Worm (Caenorhabditis elegans) whole organism, L2 larva: ENCODE results near the gene pis-1.
A peak's percentile ranks its signal among the peaks of the same experiment; 100 is the strongest.

Source experiments
- C34F6.9 ChIP-seq: fragments of 150-350 bp; optimal IDR thresholded peaks from 2 replicates; lab custom pipeline; 2014; ENCODE audit warnings: missing biosample characterization, missing genetic modification characterization
- F13H6.1 ChIP-seq: sonication (generic microtip); optimal IDR thresholded peaks from 2 replicates; lab custom pipeline; 2016; ENCODE audit warnings: missing genetic modification characterization, missing compliant biosample characterization
- R02D3.7 ChIP-seq: fragments of 150-350 bp; optimal IDR thresholded peaks from 2 replicates; lab custom pipeline; 2014; ENCODE audit warnings: missing biosample characterization, missing genetic modification characterization
- Y55F3AM.14 ChIP-seq: fragments of 200-800 bp; sonication (Bioruptor generic); optimal IDR thresholded peaks from 2 replicates; lab custom pipeline; 2018; ENCODE audit warnings: mild to moderate bottlenecking, missing genetic modification characterization, missing compliant biosample characterization
- ZK546.5 ChIP-seq: sonication (generic microtip); optimal IDR thresholded peaks from 2 replicates; lab custom pipeline; 2017; ENCODE audit warnings: missing biosample characterization, missing genetic modification characterization
- alr-1 ChIP-seq: fragments of 150-350 bp; optimal IDR thresholded peaks from 2 replicates; lab custom pipeline; 2014; ENCODE audit warnings: missing biosample characterization, missing genetic modification characterization
- ama-1 ChIP-seq: fragments of 150-350 bp; optimal IDR thresholded peaks from 2 replicates; lab custom pipeline; 2018; ENCODE audit warnings: inconsistent platforms
- blmp-1 ChIP-seq: sonication (generic microtip); optimal IDR thresholded peaks from 2 replicates; lab custom pipeline; 2017; ENCODE audit warnings: missing genetic modification characterization, mild to moderate bottlenecking, missing compliant biosample characterization, antibody characterized with exemption, moderate library complexity; ENCODE audit not compliant: insufficient read depth
- ceh-16 ChIP-seq: fragments of 150-350 bp; optimal IDR thresholded peaks from 2 replicates; lab custom pipeline; 2014; ENCODE audit warnings: missing biosample characterization, missing genetic modification characterization
- ceh-82 ChIP-seq: fragments of 150-350 bp; optimal IDR thresholded peaks from 2 replicates; lab custom pipeline; 2014; ENCODE audit warnings: missing biosample characterization, missing genetic modification characterization
- dmd-4 ChIP-seq: sonication (generic microtip); optimal IDR thresholded peaks from 2 replicates; lab custom pipeline; 2017; ENCODE audit warnings: missing biosample characterization, missing genetic modification characterization
- egl-27 ChIP-seq: sonication (generic microtip); optimal IDR thresholded peaks from 3 replicates; lab custom pipeline; 2017; ENCODE audit warnings: missing biosample characterization, missing genetic modification reagents, missing genetic modification characterization
- elt-1 ChIP-seq: fragments of 150-350 bp; optimal IDR thresholded peaks from 2 replicates; lab custom pipeline; 2014; ENCODE audit warnings: missing biosample characterization, missing genetic modification characterization
- fos-1 ChIP-seq: fragments of 150-350 bp; optimal IDR thresholded peaks from 2 replicates; lab custom pipeline; 2014; ENCODE audit warnings: missing biosample characterization, missing genetic modification characterization
- gmeb-1 ChIP-seq: fragments of 150-350 bp; optimal IDR thresholded peaks from 2 replicates; lab custom pipeline; 2014; ENCODE audit warnings: missing biosample characterization, missing genetic modification characterization
- lin-39 ChIP-seq: fragments of 150-350 bp; optimal IDR thresholded peaks from 2 replicates; lab custom pipeline; 2014; ENCODE audit warnings: missing biosample characterization, missing genetic modification reagents, missing genetic modification characterization
- lsy-2 ChIP-seq, 2 experiments: fragments of 150-350 bp in 1 of 2; sonication (generic microtip) in 1 of 2; optimal IDR thresholded peaks; 2 replicates each; lab custom pipeline; 2014 to 2017; ENCODE audit warnings: missing biosample characterization in 2 of 2, missing genetic modification characterization in 2 of 2
- mab-5 ChIP-seq: fragments of 150-350 bp; optimal IDR thresholded peaks from 2 replicates; lab custom pipeline; 2014; ENCODE audit warnings: missing biosample characterization, missing genetic modification characterization
- mbf-1 ChIP-seq: sonication (generic microtip); optimal IDR thresholded peaks from 2 replicates; lab custom pipeline; 2017; ENCODE audit warnings: missing biosample characterization, missing genetic modification characterization
- mdl-1 ChIP-seq, 2 experiments: fragments of 150-350 bp in 1 of 2; sonication (generic microtip) in 1 of 2; optimal IDR thresholded peaks; 2 replicates each; lab custom pipeline; 2017; ENCODE audit warnings: missing biosample characterization in 2 of 2, missing genetic modification characterization in 2 of 2
- nhr-10 ChIP-seq: sonication (generic microtip); optimal IDR thresholded peaks from 2 replicates; lab custom pipeline; 2017; ENCODE audit warnings: missing biosample characterization, missing genetic modification characterization
- nhr-11 ChIP-seq: fragments of 150-350 bp; optimal IDR thresholded peaks from 2 replicates; lab custom pipeline; 2014; ENCODE audit warnings: missing biosample characterization, missing genetic modification characterization
- nhr-129 ChIP-seq: fragments of 150-350 bp; optimal IDR thresholded peaks from 2 replicates; lab custom pipeline; 2014; ENCODE audit warnings: missing biosample characterization, missing genetic modification characterization
- nhr-21 ChIP-seq: fragments of 150-350 bp; optimal IDR thresholded peaks from 2 replicates; lab custom pipeline; 2014; ENCODE audit warnings: missing biosample characterization, missing genetic modification characterization
- nhr-23 ChIP-seq: fragments of 150-350 bp; optimal IDR thresholded peaks from 2 replicates; lab custom pipeline; 2014; ENCODE audit warnings: missing biosample characterization, missing genetic modification reagents, missing genetic modification characterization
- nhr-237 ChIP-seq: fragments of 150-350 bp; optimal IDR thresholded peaks from 2 replicates; lab custom pipeline; 2014; ENCODE audit warnings: missing biosample characterization, missing genetic modification characterization
- nhr-25 ChIP-seq: fragments of 150-350 bp; sonication (generic microtip); optimal IDR thresholded peaks from 3 replicates; lab custom pipeline; 2014; ENCODE audit warnings: missing biosample characterization, missing genetic modification characterization
- nhr-77 ChIP-seq: fragments of 150-350 bp; optimal IDR thresholded peaks from 2 replicates; lab custom pipeline; 2014; ENCODE audit warnings: missing biosample characterization, missing genetic modification characterization
- skn-1 ChIP-seq: sonication (generic microtip); optimal IDR thresholded peaks from 2 replicates; lab custom pipeline; 2017; ENCODE audit warnings: missing biosample characterization, missing genetic modification characterization
- sma-3 ChIP-seq: sonication (generic microtip); optimal IDR thresholded peaks from 2 replicates; lab custom pipeline; 2016; ENCODE audit warnings: missing genetic modification reagents, missing genetic modification characterization, missing compliant biosample characterization
- sma-9 ChIP-seq, 2 experiments: fragments of 150-350 bp in 1 of 2; sonication (generic microtip) in 1 of 2; optimal IDR thresholded peaks; 2 replicates each; lab custom pipeline; 2014 to 2016; ENCODE audit warnings: missing genetic modification characterization in 2 of 2, mild to moderate bottlenecking in 1 of 2, missing biosample characterization in 1 of 2, missing compliant biosample characterization in 1 of 2, missing genetic modification reagents in 1 of 2, moderate library complexity in 1 of 2
- unc-62 ChIP-seq: fragments of 150-350 bp; optimal IDR thresholded peaks from 2 replicates; lab custom pipeline; 2014; ENCODE audit warnings: missing biosample characterization, missing genetic modification reagents, missing genetic modification characterization
- zag-1 ChIP-seq: fragments of 150-350 bp; optimal IDR thresholded peaks from 2 replicates; lab custom pipeline; 2014; ENCODE audit warnings: missing biosample characterization, missing genetic modification characterization
- ztf-1 ChIP-seq: fragments of 200-800 bp; sonication (Bioruptor generic); conservative IDR thresholded peaks from 2 replicates; pipeline ENCODE4 v1.3.6; 2022; ENCODE audit warnings: missing genetic modification characterization, missing compliant biosample characterization
- ztf-11 ChIP-seq: sonication (generic microtip); optimal IDR thresholded peaks from 2 replicates; lab custom pipeline; 2017; ENCODE audit warnings: missing biosample characterization, missing genetic modification characterization
- ztf-4 ChIP-seq: fragments of 150-350 bp; optimal IDR thresholded peaks from 2 replicates; lab custom pipeline; 2014; ENCODE audit warnings: missing biosample characterization, missing genetic modification characterization

Gene pis-1

DNA sequence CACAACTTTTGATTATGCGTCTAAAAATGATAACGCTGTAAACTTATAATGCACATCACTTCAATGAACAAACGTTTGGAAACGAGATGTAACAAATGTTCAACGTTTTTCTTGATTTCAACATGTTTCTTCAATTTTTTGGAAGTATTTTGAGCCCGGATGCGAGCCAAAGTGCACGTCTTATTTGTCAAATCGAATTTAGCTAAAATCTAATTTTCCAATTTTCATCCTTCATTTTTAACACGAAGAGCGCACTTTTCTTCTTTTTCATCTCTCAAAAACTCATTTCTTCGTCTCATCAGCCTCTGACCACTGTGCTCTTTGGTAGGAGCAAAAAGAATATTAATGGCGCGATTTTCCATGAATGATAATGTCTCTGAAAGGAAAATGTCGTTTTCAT is 1.9 kb upstream of the pis-1 start:
- TF ChIP-seq zag-1 (tag; lab: Kevin White, UChicago) (no peak), nhr-10 (tag; lab: Kevin White, UChicago) (no peak), C34F6.9 (tag; lab: Kevin White, UChicago) (peak; percentile 17), fos-1 (tag; lab: Kevin White, UChicago) (no peak), sma-9 (GFP tag; optimal IDR thresholded peaks at IDR 0.05; lab: Kevin White, UChicago) (peak; percentile 17), sma-9 (tag; optimal IDR thresholded peaks at IDR 0.05; lab: Kevin White, UChicago) (no peak), ztf-11 (tag; lab: Kevin White, UChicago) (no peak), mdl-1 (tag; optimal IDR thresholded peaks at IDR 0.05; lab: Kevin White, UChicago) (no peak), nhr-25 (no peak), ztf-1 (no peak), nhr-129 (tag; lab: Kevin White, UChicago) (no peak), R02D3.7 (tag; lab: Kevin White, UChicago) (no peak), nhr-237 (tag; lab: Kevin White, UChicago) (no peak)

DNA sequence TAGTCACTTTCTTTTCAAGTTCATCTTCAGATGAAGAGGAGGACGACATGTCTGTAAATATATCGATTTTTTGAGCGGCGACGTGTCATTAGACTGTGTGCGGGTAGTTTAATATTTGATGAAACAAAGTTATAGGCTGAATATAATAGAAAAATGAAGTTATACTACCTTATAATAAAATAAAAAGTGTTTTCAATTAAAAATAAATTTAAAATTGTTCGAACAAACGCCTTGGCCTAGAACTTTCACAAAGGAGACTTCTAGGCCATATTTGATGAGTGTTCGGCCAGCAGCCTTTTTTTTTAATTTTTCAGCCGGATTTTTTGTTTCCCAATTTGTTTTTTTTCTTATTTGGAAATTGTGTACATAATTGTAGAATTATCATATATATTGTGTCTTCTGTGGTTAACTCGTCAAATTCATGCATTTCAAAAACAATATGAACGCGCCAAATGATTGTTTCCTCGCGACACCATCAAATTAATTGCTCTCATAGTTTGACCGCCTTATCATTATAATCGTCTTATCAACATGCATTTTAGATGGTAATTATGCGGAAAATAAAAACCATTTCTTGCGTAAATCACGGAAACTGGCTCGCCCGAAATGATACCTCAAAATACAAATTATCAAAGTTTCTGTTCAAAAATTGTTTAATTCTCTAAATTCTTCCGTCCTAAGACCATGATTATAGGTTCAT is 1.1 kb upstream of the pis-1 start, which contains the start of gene T13F2.2:
Gene T13F2.2 (minus strand): TSS at position 51 of the 700 bp plus-strand sequence.
- TF ChIP-seq R02D3.7 (tag; lab: Kevin White, UChicago), result no peak
- TF ChIP-seq mab-5 (tag; lab: Kevin White, UChicago), result no peak
- TF ChIP-seq unc-62 (GFP tag; lab: Kevin White, UChicago), result no peak
- peak; percentile 8 for TF ChIP-seq C34F6.9 (tag; lab: Kevin White, UChicago)
- TF ChIP-seq mbf-1 (tag; lab: Kevin White, UChicago), result no peak
- no peak for TF ChIP-seq ztf-4 (tag; lab: Kevin White, UChicago)
- TF ChIP-seq sma-9 (GFP tag; optimal IDR thresholded peaks at IDR 0.05; lab: Kevin White, UChicago), result peak; percentile 33
- no peak for TF ChIP-seq sma-9 (tag; optimal IDR thresholded peaks at IDR 0.05; lab: Kevin White, UChicago)
- TF ChIP-seq fos-1 (tag; lab: Kevin White, UChicago), result peak; percentile 51
- no peak for TF ChIP-seq egl-27
- peak in 1 of 2 experiments; percentile 22 for TF ChIP-seq lsy-2 (tag; optimal IDR thresholded peaks at IDR 0.05; lab: Kevin White, UChicago)
- peak; percentile 12 for TF ChIP-seq F13H6.1 (tag; lab: Kevin White, UChicago)
- TF ChIP-seq ztf-1, result no peak

DNA sequence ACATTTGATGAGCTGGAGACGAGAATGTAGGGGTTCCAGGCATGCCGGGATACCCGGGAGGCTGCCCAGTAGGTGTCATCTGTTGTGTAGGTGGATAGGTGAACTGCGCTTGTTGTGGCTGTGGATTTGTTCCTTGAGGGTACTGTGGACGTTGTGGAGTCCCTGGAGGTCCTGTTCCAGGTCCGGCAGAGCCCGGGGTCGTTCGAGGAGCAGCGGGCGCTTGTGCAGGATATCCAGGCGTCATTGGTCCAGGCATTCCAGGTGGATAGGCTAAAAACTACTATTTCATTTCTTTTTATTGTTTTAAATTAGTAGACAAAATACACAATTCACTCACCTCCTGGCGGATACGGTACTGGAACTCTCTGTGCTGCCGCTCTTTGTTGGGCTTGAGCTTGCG is 1.1 kb downstream of the pis-1 start:
- no peak for TF ChIP-seq nhr-77 (tag; lab: Kevin White, UChicago)
- TF ChIP-seq nhr-23, result no peak
- no peak for TF ChIP-seq skn-1
- TF ChIP-seq dmd-4, result no peak
- no peak for TF ChIP-seq gmeb-1 (tag; lab: Kevin White, UChicago)
- TF ChIP-seq elt-1 (tag; lab: Kevin White, UChicago), result no peak
- no peak for TF ChIP-seq Y55F3AM.14 (GFP tag; lab: Kevin White, UChicago)
- no peak for TF ChIP-seq nhr-237 (tag; lab: Kevin White, UChicago)
- no peak for TF ChIP-seq alr-1
- TF ChIP-seq blmp-1 (tag; lab: Kevin White, UChicago), result no peak
- TF ChIP-seq mbf-1 (tag; lab: Kevin White, UChicago), result no peak
- TF ChIP-seq unc-62 (GFP tag; lab: Kevin White, UChicago), result no peak
- TF ChIP-seq sma-3 (GFP tag; lab: Kevin White, UChicago), result no peak
- TF ChIP-seq nhr-11 (tag; lab: Kevin White, UChicago), result no peak
- TF ChIP-seq lin-39, result no peak
- TF ChIP-seq ZK546.5 (tag; lab: Kevin White, UChicago), result no peak
- no peak for TF ChIP-seq ama-1 (lab: Kevin White, UChicago)
- TF ChIP-seq ceh-16 (tag; lab: Kevin White, UChicago), result no peak
- TF ChIP-seq ceh-82 (tag; lab: Kevin White, UChicago), result no peak

DNA sequence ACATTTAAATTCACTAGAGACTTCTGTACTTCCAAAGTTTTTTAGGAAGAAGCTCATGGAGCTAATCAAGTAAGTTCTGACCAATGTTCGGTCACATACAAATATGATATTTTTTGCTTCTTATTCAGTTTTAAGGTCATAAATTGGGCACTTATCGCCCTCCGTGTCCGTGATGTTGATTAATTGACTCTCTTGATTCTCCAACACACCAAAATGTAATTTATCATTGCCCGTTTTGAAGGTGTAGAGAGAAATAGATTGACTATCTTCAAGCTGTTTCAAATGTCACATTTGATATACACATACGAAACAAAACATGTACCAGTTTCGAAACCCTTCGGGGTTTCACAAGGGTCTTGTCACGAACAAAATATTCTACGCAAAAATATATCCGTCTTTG is 5.7 kb downstream of the pis-1 start:
- TF ChIP-seq ceh-16 (tag; lab: Kevin White, UChicago), result peak; percentile 78
- TF ChIP-seq nhr-25, result peak; percentile 50
- peak; percentile 56 for TF ChIP-seq lin-39
- no peak for TF ChIP-seq skn-1
- TF ChIP-seq nhr-21 (tag; lab: Kevin White, UChicago), result peak; percentile 2
